Fruit fly (Drosophila melanogaster) whole organism, embryonic: ENCODE data around the gene CG1632.

Experiments used
- B-H1 ChIP-seq: fragments of 200-800 bp; sonication (Bioruptor generic); IDR thresholded peaks from 3 replicates; pipeline ENCODE4 v1.3.6; 2022; ENCODE audit warnings: missing biosample characterization, missing genetic modification characterization
- Bdp1 ChIP-seq: fragments of 200-800 bp; sonication (Bioruptor generic); optimal IDR thresholded peaks from 3 replicates; lab custom pipeline; 2016; ENCODE audit warnings: missing biosample characterization, missing genetic modification characterization
- CG2116 ChIP-seq: fragments of 200-800 bp; sonication (Bioruptor generic); optimal IDR thresholded peaks from 3 replicates; lab custom pipeline; 2018; ENCODE audit warnings: missing biosample characterization, mild to moderate bottlenecking, missing genetic modification characterization
- CG30431 ChIP-seq: fragments of 200-800 bp; sonication (Bioruptor generic); optimal IDR thresholded peaks from 2 replicates; lab custom pipeline; 2017; ENCODE audit warnings: missing biosample characterization, missing genetic modification characterization
- CG4730 ChIP-seq: fragments of 200-800 bp; sonication (Bioruptor generic); IDR thresholded peaks from 2 replicates; pipeline ENCODE4 v1.3.6; 2022; ENCODE audit warnings: missing biosample characterization, missing genetic modification characterization
- Camta ChIP-seq: fragments of 200-800 bp; sonication (Bioruptor generic); optimal IDR thresholded peaks from 2 replicates; lab custom pipeline; 2016; ENCODE audit warnings: missing biosample characterization, missing genetic modification characterization
- Dll ChIP-seq: fragments of 200-800 bp; sonication (Bioruptor generic); IDR thresholded peaks from 4 replicates; pipeline ENCODE4 v1.3.6; 2022; ENCODE audit warnings: missing biosample characterization, missing genetic modification characterization; ENCODE audit not compliant: partially characterized antibody
- Pdp1 ChIP-seq, 2 experiments: fragments of 200-800 bp; sonication (Bioruptor generic); optimal IDR thresholded peaks; 3 replicates each; lab custom pipeline; 2016; ENCODE audit warnings: missing biosample characterization in 2 of 2, missing genetic modification characterization in 2 of 2, mild to moderate bottlenecking in 1 of 2, moderate library complexity in 1 of 2
- bab2 ChIP-seq: fragments of 200-800 bp; sonication (Bioruptor generic); optimal IDR thresholded peaks from 2 replicates; lab custom pipeline; 2016; ENCODE audit warnings: missing biosample characterization, missing genetic modification characterization
- cwo ChIP-seq: fragments of 200-800 bp; sonication (Bioruptor generic); optimal IDR thresholded peaks from 3 replicates; lab custom pipeline; 2017; ENCODE audit warnings: missing biosample characterization, missing genetic modification characterization, mild to moderate bottlenecking, moderate library complexity, missing genetic modification reagents
- gce ChIP-seq: fragments of 200-800 bp; sonication (Bioruptor generic); IDR thresholded peaks from 3 replicates; pipeline ENCODE4 v1.3.6; 2022; ENCODE audit warnings: missing biosample characterization, missing genetic modification characterization
- mam ChIP-seq: fragments of 200-800 bp; sonication (Bioruptor generic); optimal IDR thresholded peaks from 3 replicates; lab custom pipeline; 2016; ENCODE audit warnings: missing biosample characterization, missing genetic modification characterization

DNA sequence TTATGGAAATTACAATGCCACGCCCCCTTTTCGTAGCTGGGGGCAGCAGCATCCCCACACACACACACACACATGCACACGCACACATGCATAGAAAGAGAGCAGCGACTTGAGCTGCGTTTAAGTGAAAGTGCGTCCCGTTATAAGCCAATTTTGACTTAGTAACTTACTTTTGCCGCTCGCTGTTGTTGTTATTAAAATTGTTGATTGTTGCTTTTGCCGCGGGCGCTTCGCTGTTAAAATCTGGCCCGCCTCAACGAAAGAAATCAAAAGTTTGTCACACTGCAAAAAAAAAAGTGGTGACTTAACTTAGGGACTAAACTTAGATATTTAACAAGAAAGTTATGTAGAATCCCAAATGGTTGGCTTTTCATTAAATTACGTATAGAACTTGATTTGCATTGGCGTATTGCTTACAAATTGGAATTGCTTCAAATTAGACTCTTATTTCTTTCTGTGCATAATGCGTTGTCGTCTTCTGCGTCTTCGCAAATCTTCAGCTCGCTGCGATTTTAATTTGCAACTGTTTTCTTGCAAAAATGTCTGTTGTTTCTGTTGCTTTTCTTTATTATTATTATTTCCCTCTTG is 2.4 kb downstream of the CG1632 start:
- TF ChIP-seq cwo (GFP tag; lab: Kevin White, UChicago): no peak
- no peak for TF ChIP-seq CG4730 (GFP tag; lab: Robert Waterston, UW)
- no peak for TF ChIP-seq mam (GFP tag; lab: Kevin White, UChicago)
- TF ChIP-seq Bdp1 (GFP tag; lab: Kevin White, UChicago): no peak
- TF ChIP-seq gce (GFP tag; lab: Robert Waterston, UW): no peak
- TF ChIP-seq CG30431: no peak
- no peak for TF ChIP-seq Camta (GFP tag; lab: Kevin White, UChicago)
- no peak for TF ChIP-seq B-H1 (GFP tag; lab: Robert Waterston, UW)
- no peak for TF ChIP-seq CG2116
- TF ChIP-seq Pdp1 (GFP tag; optimal IDR thresholded peaks at IDR 0.05; lab: Kevin White, UChicago): no peak
- TF ChIP-seq Dll (GFP tag; lab: Robert Waterston, UW): no peak
- TF ChIP-seq bab2: no peak
